Worm (Caenorhabditis elegans) whole organism, late embryonic: ENCODE results near the gene F49E2.2.

Source experiments
- pha-4 ChIP-seq: fragments of 150-350 bp; optimal IDR thresholded peaks from 2 replicates; lab custom pipeline; 2018; ENCODE audit warnings: missing biosample characterization, missing genetic modification reagents, missing genetic modification characterization
- pqm-1 ChIP-seq: sonication (generic microtip); optimal IDR thresholded peaks from 2 replicates; lab custom pipeline; 2016; ENCODE audit warnings: missing genetic modification characterization, missing compliant biosample characterization
- rnt-1 ChIP-seq: sonication (generic microtip); optimal IDR thresholded peaks from 2 replicates; lab custom pipeline; 2016; ENCODE audit warnings: missing genetic modification characterization, missing compliant biosample characterization
- ttx-3 ChIP-seq: sonication (generic microtip); optimal IDR thresholded peaks from 2 replicates; lab custom pipeline; 2016; ENCODE audit warnings: missing genetic modification reagents, missing genetic modification characterization, missing compliant biosample characterization
- unc-55 ChIP-seq: sonication (generic microtip); optimal IDR thresholded peaks from 2 replicates; lab custom pipeline; 2017; ENCODE audit warnings: missing biosample characterization, missing genetic modification reagents, missing genetic modification characterization

- TF ChIP-seq rnt-1 (tag; lab: Kevin White, UChicago), result no peak
- TF ChIP-seq pqm-1 (tag; lab: Kevin White, UChicago), result no peak
- no peak for TF ChIP-seq unc-55 (GFP tag; lab: Kevin White, UChicago)
- TF ChIP-seq pha-4 (tag; lab: Kevin White, UChicago), result no peak
- TF ChIP-seq ttx-3 (tag; lab: Kevin White, UChicago), result no peak
Measured at ce11 chrX:9546640-9547039, 19.9 kb upstream of the F49E2.2 start.
